Worm (Caenorhabditis elegans): ENCODE measurements around the gene ndua-5.

- TF ChIP-seq sptf-1 (tag; optimal IDR thresholded peaks at IDR 0.05), result no peak
- no peak for TF ChIP-seq ztf-11 (tag; optimal IDR thresholded peaks at IDR 0.05)
- no peak for TF ChIP-seq elt-3 (tag; optimal IDR thresholded peaks at IDR 0.05)
- TF ChIP-seq blmp-1 (tag; optimal IDR thresholded peaks at IDR 0.05), result no peak
- TF ChIP-seq unc-39 (tag; optimal IDR thresholded peaks at IDR 0.05), result no peak
- TF ChIP-seq zip-8 (tag; optimal IDR thresholded peaks at IDR 0.05), result no peak
- no peak for TF ChIP-seq nhr-76 (tag; optimal IDR thresholded peaks at IDR 0.05)
- no peak for TF ChIP-seq elt-1 (tag; optimal IDR thresholded peaks at IDR 0.05; ENCODE audit: borderline replicate concordance, insufficient read depth)
- no peak for TF ChIP-seq lin-13 (tag; optimal IDR thresholded peaks at IDR 0.05)
- no peak for TF ChIP-seq nhr-237 (tag; optimal IDR thresholded peaks at IDR 0.05)
- no peak for TF ChIP-seq pha-4 (tag; optimal IDR thresholded peaks at IDR 0.05)
- TF ChIP-seq ces-1 (GFP tag; optimal IDR thresholded peaks at IDR 0.05), result no peak
Measured at ce11 chrIV:9540342-9540856, 15.7 kb upstream of the ndua-5 start, which contains the start of gene fbl-1.
